Worm (Caenorhabditis elegans) whole organism, L4 larva: ENCODE data around the gene F19B2.5.

ENCODE experiments used
- ceh-82 ChIP-seq: sonication (generic microtip); optimal IDR thresholded peaks from 2 replicates; lab custom pipeline; 2017; ENCODE audit warnings: missing biosample characterization, missing genetic modification characterization
- egl-43 ChIP-seq: fragments of 200-800 bp; sonication (Bioruptor generic); IDR thresholded peaks from 2 replicates; pipeline ENCODE4 v1.3.6; 2022; ENCODE audit warnings: missing genetic modification reagents, missing genetic modification characterization, missing compliant biosample characterization
- jun-1 ChIP-seq: fragments of 150-350 bp; optimal IDR thresholded peaks from 2 replicates; lab custom pipeline; 2014; ENCODE audit warnings: missing biosample characterization, missing genetic modification reagents, missing genetic modification characterization
- lin-15B ChIP-seq: fragments of 150-350 bp; sonication (generic microtip); optimal IDR thresholded peaks from 3 replicates; lab custom pipeline; 2014; ENCODE audit warnings: missing biosample characterization, missing genetic modification characterization
- lsy-2 ChIP-seq, 2 experiments: fragments of 150-350 bp in 1 of 2; sonication (generic microtip) in 1 of 2; optimal IDR thresholded peaks; 2 replicates each; lab custom pipeline; 2014 to 2017; ENCODE audit warnings: missing biosample characterization in 2 of 2, missing genetic modification characterization in 2 of 2
- mep-1 ChIP-seq: fragments of 150-350 bp; sonication (generic microtip); optimal IDR thresholded peaks from 3 replicates; lab custom pipeline; 2014; ENCODE audit warnings: missing biosample characterization, missing genetic modification characterization
- nhr-10 ChIP-seq: fragments of 150-350 bp; optimal IDR thresholded peaks from 2 replicates; lab custom pipeline; 2014; ENCODE audit warnings: missing biosample characterization, missing genetic modification characterization
- nhr-237 ChIP-seq: sonication (generic microtip); optimal IDR thresholded peaks from 2 replicates; lab custom pipeline; 2017; ENCODE audit warnings: missing biosample characterization, missing genetic modification characterization
- nhr-41 ChIP-seq: fragments of 200-800 bp; sonication (Bioruptor generic); IDR thresholded peaks from 2 replicates; pipeline ENCODE4 v1.3.6; 2022; ENCODE audit warnings: missing genetic modification reagents, missing genetic modification characterization, missing compliant biosample characterization
- skn-1 ChIP-seq: fragments of 150-350 bp; optimal IDR thresholded peaks from 2 replicates; lab custom pipeline; 2014; ENCODE audit warnings: missing biosample characterization, missing genetic modification characterization
- spr-1 ChIP-seq: sonication (generic microtip); optimal IDR thresholded peaks from 2 replicates; lab custom pipeline; 2016; ENCODE audit warnings: mild to moderate bottlenecking, missing genetic modification characterization, missing compliant biosample characterization
- unc-130 ChIP-seq: sonication (generic microtip); optimal IDR thresholded peaks from 2 replicates; lab custom pipeline; 2016; ENCODE audit warnings: missing genetic modification reagents, missing genetic modification characterization, missing compliant biosample characterization
- unc-62 ChIP-seq, 3 experiments: fragments of 150-350 bp in 1 of 3; sonication (generic microtip); optimal IDR thresholded peaks in 2 of 3; peaks in 1 of 3; 1 replicate in 1 of 3; 2 replicates in 2 of 3; lab custom pipeline; 2014 to 2017; ENCODE audit warnings: missing biosample characterization in 3 of 3, missing genetic modification characterization in 3 of 3, missing genetic modification reagents in 3 of 3, missing genotype in 1 of 3
- zfp-2 ChIP-seq: sonication (generic microtip); optimal IDR thresholded peaks from 2 replicates; lab custom pipeline; 2016; ENCODE audit warnings: mild to moderate bottlenecking, missing genetic modification characterization, missing compliant biosample characterization

ce11 chrV:20120623-20121165, 43.3 kb downstream of the F19B2.5 start, which contains the start of gene ncx-1:
- TF ChIP-seq jun-1 (tag; lab: Kevin White, UChicago) (no peak), ceh-82 (no peak), egl-43 (no peak), spr-1 (tag; lab: Kevin White, UChicago) (no peak), skn-1 (tag; lab: Kevin White, UChicago) (no peak), lsy-2 (tag; optimal IDR thresholded peaks at IDR 0.05; lab: Kevin White, UChicago) (no peak), lin-15B (tag; lab: Kevin White, UChicago) (no peak), zfp-2 (tag; lab: Kevin White, UChicago) (no peak), unc-130 (GFP tag; lab: Kevin White, UChicago) (no peak), unc-62 (GFP tag; optimal IDR thresholded peaks at IDR 0.05 in 1 of 2; lab: Kevin White, UChicago) (no peak), unc-62 (tag; optimal IDR thresholded peaks at IDR 0.05; lab: Kevin White, UChicago) (no peak), nhr-237 (tag; lab: Kevin White, UChicago) (no peak), nhr-41 (GFP tag; lab: Robert Waterston, UW) (no peak), nhr-10 (tag; lab: Kevin White, UChicago) (no peak), mep-1 (tag; lab: Kevin White, UChicago) (no peak)
